Worm (Caenorhabditis elegans) whole organism, late embryonic: ENCODE data around the gene K09F6.6.
"Not testable (repeated sequence)": the region's sequence is repeated elsewhere in the genome, so short reads cannot be mapped to it uniquely, and the experiment has no call there.

Experiments used
- ceh-18 ChIP-seq: sonication (generic microtip); optimal IDR thresholded peaks from 2 replicates; lab custom pipeline; 2016; ENCODE audit warnings: missing genetic modification characterization, missing compliant biosample characterization
- ceh-2 ChIP-seq: sonication (generic microtip); optimal IDR thresholded peaks from 2 replicates; lab custom pipeline; 2016; ENCODE audit warnings: missing genotype, missing genetic modification characterization, missing compliant biosample characterization
- ceh-30 ChIP-seq: fragments of 150-350 bp; optimal IDR thresholded peaks from 2 replicates; lab custom pipeline; 2014; ENCODE audit warnings: missing biosample characterization, missing genetic modification characterization
- ceh-48 ChIP-seq: sonication (generic microtip); optimal IDR thresholded peaks from 2 replicates; lab custom pipeline; 2016; ENCODE audit warnings: missing genetic modification characterization, inconsistent platforms, missing compliant biosample characterization
- fkh-10 ChIP-seq: fragments of 150-350 bp; optimal IDR thresholded peaks from 2 replicates; lab custom pipeline; 2014; ENCODE audit warnings: missing biosample characterization, missing genetic modification reagents, missing genetic modification characterization
- hlh-15 ChIP-seq: sonication (generic microtip); optimal IDR thresholded peaks from 2 replicates; lab custom pipeline; 2016; ENCODE audit warnings: missing genetic modification characterization, missing compliant biosample characterization
- lin-11 ChIP-seq: fragments of 200-800 bp; sonication (Bioruptor generic); optimal IDR thresholded peaks from 2 replicates; lab custom pipeline; 2018; ENCODE audit warnings: mild to moderate bottlenecking, missing genetic modification characterization, missing compliant biosample characterization
- pag-3 ChIP-seq: sonication (generic microtip); optimal IDR thresholded peaks from 2 replicates; lab custom pipeline; 2016; ENCODE audit warnings: missing compliant biosample characterization, missing genetic modification characterization, borderline replicate concordance
- ztf-16 ChIP-seq: sonication (generic microtip); optimal IDR thresholded peaks from 2 replicates; lab custom pipeline; 2017; ENCODE audit warnings: missing genetic modification characterization, missing compliant biosample characterization

DNA sequence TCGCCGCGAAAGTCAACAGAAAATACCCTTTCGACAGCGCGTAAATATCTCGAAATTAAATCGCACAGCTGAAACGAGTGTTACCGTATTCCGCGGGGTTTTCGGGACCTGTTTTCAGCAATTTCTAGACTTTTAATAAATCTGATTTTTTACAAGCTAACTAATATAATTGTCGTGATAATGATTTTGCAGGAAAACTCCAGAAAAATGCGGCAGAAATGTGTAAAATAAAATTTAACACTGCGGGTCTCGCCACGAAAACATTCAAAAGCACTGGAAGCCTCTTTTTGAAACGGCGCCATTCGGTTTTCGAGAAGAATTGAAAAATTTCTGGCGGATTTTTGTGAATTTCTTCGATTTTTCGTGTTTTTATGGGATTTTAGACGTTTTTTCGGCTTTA is 46.7 kb downstream of the K09F6.6 start, which contains the start of gene F54A3.6:
- TF ChIP-seq lin-11; fkh-10; ceh-2 (tag; lab: Kevin White, UChicago); pag-3 (tag; lab: Kevin White, UChicago); hlh-15 (tag; lab: Kevin White, UChicago); ceh-30 (tag; lab: Kevin White, UChicago); ztf-16 (tag; lab: Kevin White, UChicago); ceh-48 (tag; lab: Kevin White, UChicago); ceh-18 (tag; lab: Kevin White, UChicago): not testable (repeated sequence)
